Worm (Caenorhabditis elegans): ENCODE results near the gene rpi-1.

DNA sequence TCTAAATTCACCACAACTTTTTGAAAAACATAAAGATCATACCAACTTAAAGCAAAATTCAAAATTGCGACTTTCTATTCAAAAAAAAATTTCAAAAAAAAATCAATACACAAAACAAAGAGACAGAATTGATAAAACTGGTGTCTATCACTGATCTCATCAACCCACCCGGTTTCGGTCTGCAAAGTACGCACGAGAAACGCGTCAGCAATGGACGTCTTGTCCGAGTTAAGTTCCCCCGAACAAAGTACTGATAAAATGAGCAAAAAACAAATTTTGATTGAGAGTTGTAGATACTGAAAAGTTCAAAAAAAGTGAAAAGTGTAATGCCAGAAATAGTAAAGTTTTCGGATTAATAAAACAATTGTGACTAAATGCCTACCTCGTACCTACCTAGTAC, 3.9 kb downstream of the rpi-1 start:
- TF ChIP-seq dpff-1 (tag; optimal IDR thresholded peaks at IDR 0.05) (no peak), ZK185.1 (tag; optimal IDR thresholded peaks at IDR 0.05; ENCODE audit: poor library complexity, severe bottlenecking) (no peak), snpc-4 (GFP tag; optimal IDR thresholded peaks at IDR 0.05) (no peak), snpc-4 (tag; optimal IDR thresholded peaks at IDR 0.05) (no peak), ama-1 (optimal IDR thresholded peaks at IDR 0.05) (no peak), ama-1 (GFP tag; optimal IDR thresholded peaks at IDR 0.05) (no peak), ztf-18 (tag; optimal IDR thresholded peaks at IDR 0.05) (peak; percentile 80), rpc-1 (optimal IDR thresholded peaks at IDR 0.05) (no peak), rpc-1 (tag; optimal IDR thresholded peaks at IDR 0.05) (no peak), unc-62 (GFP tag; optimal IDR thresholded peaks at IDR 0.05) (no peak), athp-1 (tag; optimal IDR thresholded peaks at IDR 0.05) (no peak), lin-35 (GFP tag; optimal IDR thresholded peaks at IDR 0.05) (no peak), F57C9.4 (tag; optimal IDR thresholded peaks at IDR 0.05) (no peak), ceh-100 (GFP tag; IDR thresholded peaks at IDR 0.05) (no peak)
